Worm (Caenorhabditis elegans) whole organism, young adult: ENCODE data around the gene T25B9.12.

Experiments used
- B0019.2 ChIP-seq: fragments of 200-800 bp; sonication (Bioruptor generic); conservative IDR thresholded peaks from 2 replicates; pipeline ENCODE4 v1.3.6; 2022; ENCODE audit warnings: missing genetic modification reagents, missing genetic modification characterization, missing compliant biosample characterization
- C17E4.6 ChIP-seq: fragments of 200-800 bp; sonication (Bioruptor generic); IDR thresholded peaks from 2 replicates; pipeline ENCODE4 v1.3.6; 2022; ENCODE audit warnings: missing genetic modification reagents, missing genetic modification characterization, missing compliant biosample characterization
- D2030.7 ChIP-seq: fragments of 200-800 bp; sonication (Bioruptor generic); IDR thresholded peaks from 2 replicates; pipeline ENCODE4 v1.3.6; 2022; ENCODE audit warnings: missing genetic modification reagents, missing genetic modification characterization, missing compliant biosample characterization
- F23B12.7 ChIP-seq: sonication (generic microtip); optimal IDR thresholded peaks from 2 replicates; lab custom pipeline; 2017; ENCODE audit warnings: missing genetic modification characterization, mild to moderate bottlenecking, missing compliant biosample characterization, antibody characterized with exemption, moderate library complexity; ENCODE audit not compliant: insufficient read depth
- F55B11.4 ChIP-seq: sonication (generic microtip); optimal IDR thresholded peaks from 2 replicates; lab custom pipeline; 2016; ENCODE audit warnings: missing compliant biosample characterization, missing genetic modification characterization, borderline replicate concordance; ENCODE audit not compliant: insufficient read depth
- T07F8.4 ChIP-seq: sonication (generic microtip); optimal IDR thresholded peaks from 2 replicates; lab custom pipeline; 2016; ENCODE audit warnings: mild to moderate bottlenecking, missing genetic modification characterization, moderate library complexity, missing compliant biosample characterization
- T26A5.8 ChIP-seq: sonication (generic microtip); optimal IDR thresholded peaks from 2 replicates; lab custom pipeline; 2016; ENCODE audit warnings: missing genetic modification characterization, missing compliant biosample characterization
- Y79H2A.3 ChIP-seq: fragments of 200-800 bp; sonication (Bioruptor generic); conservative IDR thresholded peaks from 2 replicates; pipeline ENCODE4 v1.3.6; 2022; ENCODE audit warnings: missing genetic modification reagents, missing genetic modification characterization, missing compliant biosample characterization
- akir-1 ChIP-seq: fragments of 200-800 bp; sonication (Bioruptor generic); optimal IDR thresholded peaks from 2 replicates; lab custom pipeline; 2018; ENCODE audit warnings: mild to moderate bottlenecking, missing genetic modification characterization, moderate library complexity, missing compliant biosample characterization
- athp-1 ChIP-seq: sonication (generic microtip); optimal IDR thresholded peaks from 2 replicates; lab custom pipeline; 2017; ENCODE audit warnings: mild to moderate bottlenecking, missing genetic modification characterization, missing compliant biosample characterization
- bed-2 ChIP-seq: fragments of 200-800 bp; sonication (Bioruptor generic); IDR thresholded peaks from 2 replicates; pipeline ENCODE4 v1.3.6; 2022; ENCODE audit warnings: missing genetic modification reagents, missing genetic modification characterization, missing compliant biosample characterization
- ccch-3 ChIP-seq: fragments of 200-800 bp; sonication (Bioruptor generic); optimal IDR thresholded peaks from 2 replicates; lab custom pipeline; 2018; ENCODE audit warnings: mild to moderate bottlenecking, missing genetic modification characterization, missing compliant biosample characterization
- die-1 ChIP-seq: sonication (generic microtip); optimal IDR thresholded peaks from 2 replicates; lab custom pipeline; 2016; ENCODE audit warnings: missing genotype, mild to moderate bottlenecking, missing genetic modification characterization, missing compliant biosample characterization
- efl-1 ChIP-seq: fragments of 150-350 bp; optimal IDR thresholded peaks from 2 replicates; lab custom pipeline; 2014; ENCODE audit warnings: missing biosample characterization, missing genetic modification reagents, missing genetic modification characterization
- egl-18 ChIP-seq: fragments of 200-800 bp; sonication (Bioruptor generic); IDR thresholded peaks from 2 replicates; pipeline ENCODE4 v1.3.6; 2022; ENCODE audit warnings: missing genetic modification reagents, missing genetic modification characterization, missing compliant biosample characterization
- egrh-3 ChIP-seq: fragments of 200-800 bp; sonication (Bioruptor generic); IDR thresholded peaks from 2 replicates; pipeline ENCODE4 v1.3.6; 2022; ENCODE audit warnings: missing genetic modification reagents, missing genetic modification characterization, missing compliant biosample characterization
- gei-17 ChIP-seq: fragments of 200-800 bp; sonication (Bioruptor generic); optimal IDR thresholded peaks from 2 replicates; lab custom pipeline; 2018; ENCODE audit warnings: mild to moderate bottlenecking, missing genetic modification characterization, missing compliant biosample characterization
- him-1 ChIP-seq: sonication (generic microtip); optimal IDR thresholded peaks from 2 replicates; lab custom pipeline; 2016; ENCODE audit warnings: missing genotype, missing genetic modification reagents, missing genetic modification characterization, missing compliant biosample characterization
- hmg-1.2 ChIP-seq: fragments of 200-800 bp; sonication (Bioruptor generic); IDR thresholded peaks from 2 replicates; pipeline ENCODE4 v1.3.6; 2022; ENCODE audit warnings: missing genetic modification reagents, missing genetic modification characterization, missing compliant biosample characterization
- hrde-1 ChIP-seq: sonication (generic microtip); optimal IDR thresholded peaks from 2 replicates; lab custom pipeline; 2016; ENCODE audit warnings: missing genetic modification characterization, mild to moderate bottlenecking, missing compliant biosample characterization, moderate library complexity, missing genotype, missing genetic modification reagents, borderline replicate concordance
- madf-10 ChIP-seq: sonication (generic microtip); optimal IDR thresholded peaks from 2 replicates; lab custom pipeline; 2016; ENCODE audit warnings: mild to moderate bottlenecking, missing genetic modification characterization, missing compliant biosample characterization
- madf-6 ChIP-seq: fragments of 200-800 bp; sonication (Bioruptor generic); IDR thresholded peaks from 2 replicates; pipeline ENCODE4 v1.3.6; 2022; ENCODE audit warnings: missing genetic modification reagents, missing genetic modification characterization, missing compliant biosample characterization
- nfyb-1 ChIP-seq: fragments of 200-800 bp; sonication (Bioruptor generic); IDR thresholded peaks from 2 replicates; pipeline ENCODE4 v1.3.6; 2022; ENCODE audit warnings: missing genetic modification reagents, missing genetic modification characterization, missing compliant biosample characterization
- nhr-120 ChIP-seq: fragments of 200-800 bp; sonication (Bioruptor generic); IDR thresholded peaks from 2 replicates; pipeline ENCODE4 v1.3.6; 2022; ENCODE audit warnings: missing genetic modification characterization, missing compliant biosample characterization
- nhr-80 ChIP-seq: sonication (generic microtip); optimal IDR thresholded peaks from 2 replicates; lab custom pipeline; 2016; ENCODE audit warnings: missing genetic modification characterization, missing compliant biosample characterization
- nhr-90 ChIP-seq: sonication (generic microtip); optimal IDR thresholded peaks from 2 replicates; lab custom pipeline; 2016; ENCODE audit warnings: missing genotype, mild to moderate bottlenecking, missing genetic modification characterization, missing compliant biosample characterization
- pbrm-1 ChIP-seq: fragments of 200-800 bp; sonication (Bioruptor generic); IDR thresholded peaks from 2 replicates; pipeline ENCODE4 v1.3.6; 2022; ENCODE audit warnings: missing genetic modification reagents, missing genetic modification characterization, missing compliant biosample characterization
- repo-1 ChIP-seq: sonication (generic microtip); optimal IDR thresholded peaks from 2 replicates; lab custom pipeline; 2017; ENCODE audit warnings: mild to moderate bottlenecking, missing genetic modification characterization, missing compliant biosample characterization
- sea-2 ChIP-seq: fragments of 200-800 bp; sonication (Bioruptor generic); IDR thresholded peaks from 2 replicates; pipeline ENCODE4 v1.3.6; 2022; ENCODE audit warnings: missing genetic modification characterization, missing compliant biosample characterization
- tbx-9 ChIP-seq: sonication (generic microtip); optimal IDR thresholded peaks from 2 replicates; lab custom pipeline; 2016; ENCODE audit warnings: borderline replicate concordance, missing genetic modification characterization, inconsistent platforms, missing compliant biosample characterization
- tlf-1 ChIP-seq: fragments of 200-800 bp; sonication (Bioruptor generic); optimal IDR thresholded peaks from 2 replicates; lab custom pipeline; 2018; ENCODE audit warnings: mild to moderate bottlenecking, missing genetic modification characterization, missing compliant biosample characterization
- xnd-1 ChIP-seq: sonication (generic microtip); optimal IDR thresholded peaks from 2 replicates; lab custom pipeline; 2016; ENCODE audit warnings: missing genotype, missing genetic modification reagents, missing genetic modification characterization, missing compliant biosample characterization
- zim-3 ChIP-seq: sonication (generic microtip); optimal IDR thresholded peaks from 2 replicates; lab custom pipeline; 2017; ENCODE audit warnings: mild to moderate bottlenecking, missing genetic modification characterization, moderate library complexity, missing compliant biosample characterization
- ztf-28 ChIP-seq: fragments of 200-800 bp; sonication (Bioruptor generic); IDR thresholded peaks from 2 replicates; pipeline ENCODE4 v1.3.6; 2022; ENCODE audit warnings: missing genetic modification reagents, missing genetic modification characterization, missing compliant biosample characterization

Gene T25B9.12

DNA sequence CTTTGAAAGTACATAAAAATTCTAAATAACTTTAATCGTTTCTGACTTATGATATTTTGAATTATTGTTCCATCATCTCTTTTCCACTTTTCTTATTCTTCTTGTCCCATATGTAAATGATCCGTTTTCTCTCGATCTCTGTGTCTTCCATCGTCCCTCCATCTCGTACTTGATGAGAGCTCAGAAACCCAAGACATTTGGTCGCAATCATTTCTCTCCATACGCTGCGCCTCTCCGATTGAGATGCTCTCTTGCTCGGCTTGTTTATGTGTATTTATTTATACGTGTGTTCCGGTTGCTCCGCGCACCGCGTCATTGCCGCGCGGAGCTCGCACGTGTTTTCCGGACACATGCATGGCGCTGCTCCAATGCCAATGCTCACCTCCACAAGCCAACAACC is 46.2 kb downstream of the T25B9.12 start:
- TF ChIP-seq zim-3: no peak
- no peak for TF ChIP-seq hmg-1.2
- no peak for TF ChIP-seq die-1 (tag; lab: Kevin White, UChicago)
- no peak for TF ChIP-seq tbx-9 (tag; lab: Kevin White, UChicago)
- no peak for TF ChIP-seq T07F8.4 (tag; lab: Kevin White, UChicago)
- TF ChIP-seq F55B11.4 (tag; lab: Kevin White, UChicago): no peak
- no peak for TF ChIP-seq tlf-1 (GFP tag; lab: Kevin White, UChicago)
- TF ChIP-seq F23B12.7 (tag; lab: Kevin White, UChicago): no peak
- no peak for TF ChIP-seq athp-1
- TF ChIP-seq C17E4.6 (GFP tag; lab: Robert Waterston, UW): no peak
- TF ChIP-seq nfyb-1: no peak
- TF ChIP-seq nhr-120 (GFP tag; lab: Robert Waterston, UW): no peak
- TF ChIP-seq ztf-28: no peak
- no peak for TF ChIP-seq sea-2
- TF ChIP-seq B0019.2 (GFP tag; lab: Robert Waterston, UW): no peak
- TF ChIP-seq Y79H2A.3 (GFP tag; lab: Robert Waterston, UW): no peak
- TF ChIP-seq gei-17 (GFP tag; lab: Kevin White, UChicago): no peak

DNA sequence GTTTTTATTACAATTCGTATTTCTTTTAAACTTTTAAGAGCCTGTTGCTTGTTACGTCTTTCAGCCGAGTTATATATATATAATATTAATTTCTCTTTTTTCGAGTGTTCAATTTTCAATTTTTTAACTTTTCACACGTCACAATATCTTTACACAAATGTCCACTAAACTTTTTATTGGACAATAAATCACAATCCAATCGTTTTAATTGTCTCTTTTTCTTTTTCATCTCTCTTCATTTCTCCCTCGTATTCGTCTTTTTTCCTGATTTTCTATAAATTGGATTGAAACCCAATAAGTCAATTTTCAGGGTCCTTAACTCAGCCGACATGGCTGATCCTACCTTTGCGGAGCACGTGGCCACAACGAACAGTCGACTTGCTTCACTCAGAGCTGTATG is 46.9 kb downstream of the T25B9.12 start, which contains the start of gene miz-1:
TSS of gene miz-1 (plus strand) at position 301 of the 400 bp plus-strand sequence.
- TF ChIP-seq ccch-3 (GFP tag; lab: Kevin White, UChicago): no peak
- TF ChIP-seq him-1 (tag; lab: Kevin White, UChicago): no peak
- TF ChIP-seq bed-2 (GFP tag; lab: Robert Waterston, UW): no peak
- TF ChIP-seq madf-6 (GFP tag; lab: Robert Waterston, UW): no peak
- no peak for TF ChIP-seq egl-18 (GFP tag; lab: Robert Waterston, UW)
- TF ChIP-seq repo-1 (tag; lab: Kevin White, UChicago): no peak
- TF ChIP-seq pbrm-1 (GFP tag; lab: Robert Waterston, UW): no peak
- no peak for TF ChIP-seq xnd-1 (tag; lab: Kevin White, UChicago)
- no peak for TF ChIP-seq efl-1 (GFP tag; lab: Kevin White, UChicago)
- no peak for TF ChIP-seq nhr-90 (tag; lab: Kevin White, UChicago)
- TF ChIP-seq nhr-80 (tag; lab: Kevin White, UChicago): no peak
- TF ChIP-seq egrh-3: no peak
- no peak for TF ChIP-seq hrde-1
- TF ChIP-seq D2030.7: no peak
- no peak for TF ChIP-seq akir-1 (GFP tag; lab: Kevin White, UChicago)
- no peak for TF ChIP-seq madf-10 (tag; lab: Kevin White, UChicago)
- TF ChIP-seq T26A5.8 (tag; lab: Kevin White, UChicago): no peak
